Fruit fly (Drosophila melanogaster) whole organism, embryonic: ENCODE results near the gene FucTA.

ENCODE experiments used
- CG14860 ChIP-seq: fragments of 200-800 bp; sonication (Bioruptor generic); IDR thresholded peaks from 3 replicates; pipeline ENCODE4 v1.3.6; 2022; ENCODE audit warnings: missing biosample characterization, missing genetic modification characterization; ENCODE audit not compliant: partially characterized antibody
- CG17912 ChIP-seq: fragments of 200-800 bp; sonication (Bioruptor generic); optimal IDR thresholded peaks from 2 replicates; lab custom pipeline; 2018; ENCODE audit warnings: missing biosample characterization, mild to moderate bottlenecking, missing genetic modification characterization
- CG43689 ChIP-seq: fragments of 200-800 bp; sonication (Bioruptor generic); IDR thresholded peaks from 2 replicates; pipeline ENCODE4 v1.3.6; 2022; ENCODE audit warnings: missing biosample characterization, missing genetic modification characterization
- CG7928 ChIP-seq: fragments of 200-800 bp; sonication (Bioruptor generic); optimal IDR thresholded peaks from 2 replicates; lab custom pipeline; 2017; ENCODE audit warnings: missing biosample characterization, mild to moderate bottlenecking, missing genetic modification characterization
- D19B ChIP-seq: fragments of 200-800 bp; sonication (Bioruptor generic); optimal IDR thresholded peaks from 2 replicates; lab custom pipeline; 2017; ENCODE audit warnings: missing biosample characterization, mild to moderate bottlenecking, missing genetic modification characterization
- MBD-R2 ChIP-seq: fragments of 200-800 bp; sonication (Bioruptor generic); IDR thresholded peaks from 2 replicates; pipeline ENCODE4 v1.3.6; 2022; ENCODE audit warnings: missing biosample characterization, missing genetic modification characterization
- Sox102F ChIP-seq: fragments of 200-800 bp; sonication (Bioruptor generic); optimal IDR thresholded peaks from 2 replicates; lab custom pipeline; 2018; ENCODE audit warnings: missing biosample characterization, mild to moderate bottlenecking, missing genetic modification characterization, moderate library complexity
- dan ChIP-seq: fragments of 200-800 bp; sonication (Bioruptor generic); IDR thresholded peaks from 2 replicates; pipeline ENCODE4 v1.3.6; 2022; ENCODE audit warnings: missing biosample characterization, missing genetic modification characterization
- dysf ChIP-seq: fragments of 200-800 bp; sonication (Bioruptor generic); IDR thresholded peaks from 3 replicates; pipeline ENCODE4 v1.3.6; 2022; ENCODE audit warnings: missing biosample characterization, missing genetic modification characterization
- schlank ChIP-seq: fragments of 200-800 bp; sonication (Bioruptor generic); optimal IDR thresholded peaks from 2 replicates; lab custom pipeline; 2018; ENCODE audit warnings: missing biosample characterization, mild to moderate bottlenecking, missing genetic modification characterization
- tup ChIP-seq: fragments of 200-800 bp; sonication (Bioruptor generic); optimal IDR thresholded peaks from 2 replicates; lab custom pipeline; 2016; ENCODE audit warnings: missing biosample characterization, mild to moderate bottlenecking, missing genetic modification characterization, moderate library complexity
- vvl ChIP-seq: fragments of 200-800 bp; sonication (Bioruptor generic); IDR thresholded peaks from 2 replicates; pipeline ENCODE4 v1.3.6; 2022; ENCODE audit warnings: missing biosample characterization, missing genetic modification characterization
- zf30C ChIP-seq: fragments of 200-800 bp; sonication (Bioruptor generic); optimal IDR thresholded peaks from 3 replicates; lab custom pipeline; 2018; ENCODE audit warnings: missing biosample characterization, mild to moderate bottlenecking, missing genetic modification characterization

DNA sequence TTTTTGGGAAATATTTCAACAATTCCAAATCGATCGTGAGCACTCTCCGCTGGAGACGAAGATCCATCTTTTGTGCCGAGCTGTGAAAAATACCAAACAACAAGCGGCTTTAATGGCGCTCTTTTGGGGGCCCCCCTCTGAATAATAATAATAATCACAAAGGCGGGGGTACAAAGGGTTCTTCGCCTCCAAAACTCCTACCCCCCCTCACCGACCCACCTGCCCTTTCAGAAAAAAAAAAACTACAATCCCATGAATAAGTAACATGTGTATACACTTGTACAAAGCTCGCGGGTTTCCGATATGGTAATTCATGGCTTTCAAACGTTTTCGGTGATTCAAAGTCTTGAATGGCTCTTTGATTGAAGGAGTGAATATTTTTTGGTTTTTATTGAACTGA is 54.4 kb downstream of the FucTA start:
- TF ChIP-seq vvl (GFP tag; lab: Robert Waterston, UW) (peak; percentile 45), Sox102F (GFP tag; lab: Kevin White, UChicago) (no peak), CG17912 (GFP tag; lab: Kevin White, UChicago) (no peak), CG7928 (GFP tag; lab: Kevin White, UChicago) (no peak), tup (GFP tag; lab: Kevin White, UChicago) (no peak), schlank (tag; lab: Kevin White, UChicago) (no peak), D19B (GFP tag; lab: Kevin White, UChicago) (no peak), dysf (GFP tag; lab: Robert Waterston, UW) (no peak), zf30C (GFP tag; lab: Kevin White, UChicago) (no peak), dan (GFP tag; lab: Robert Waterston, UW) (no peak), MBD-R2 (GFP tag; lab: Robert Waterston, UW) (no peak), CG14860 (GFP tag; lab: Robert Waterston, UW) (no peak), CG43689 (GFP tag; lab: Robert Waterston, UW) (no peak)
